Worm (Caenorhabditis elegans): ENCODE data around the gene fbxb-52.

- no peak for TF ChIP-seq egl-27 (tag; optimal IDR thresholded peaks at IDR 0.05)
- no peak for TF ChIP-seq tbx-2 (tag; optimal IDR thresholded peaks at IDR 0.05)
- TF ChIP-seq snpc-4 (tag; optimal IDR thresholded peaks at IDR 0.05) = no peak
- no peak for TF ChIP-seq ceh-82 (tag; optimal IDR thresholded peaks at IDR 0.05)
- no peak for TF ChIP-seq ceh-9 (tag; optimal IDR thresholded peaks at IDR 0.05)
- TF ChIP-seq zag-1 (tag; optimal IDR thresholded peaks at IDR 0.05) = no peak
- no peak for TF ChIP-seq eor-1 (tag; optimal IDR thresholded peaks at IDR 0.05)
Measured at ce11 chrII:1529057-1529456, 21.3 kb downstream of the fbxb-52 start, which contains the start of gene Y51H7BR.4.
